Fruit fly (Drosophila melanogaster) whole organism, prepupa: Measurements from ENCODE around the gene wek.

Source experiments
- CG10631 ChIP-seq: fragments of 200-800 bp; sonication (Bioruptor generic); optimal IDR thresholded peaks from 2 replicates; lab custom pipeline; 2016; ENCODE audit warnings: missing biosample characterization, missing genetic modification characterization
- CG11294 ChIP-seq: fragments of 200-800 bp; sonication (Bioruptor generic); IDR thresholded peaks from 2 replicates; pipeline ENCODE4 v1.3.6; 2022; ENCODE audit warnings: missing biosample characterization, missing genetic modification characterization
- CG15336 ChIP-seq: fragments of 200-800 bp; sonication (Bioruptor generic); IDR thresholded peaks from 2 replicates; pipeline ENCODE4 v1.3.6; 2022; ENCODE audit warnings: missing biosample characterization, missing genetic modification characterization
- CG1621 ChIP-seq: fragments of 200-800 bp; sonication (Bioruptor generic); optimal IDR thresholded peaks from 3 replicates; lab custom pipeline; 2018; ENCODE audit warnings: missing biosample characterization, mild to moderate bottlenecking, missing genetic modification characterization
- CG16779 ChIP-seq: fragments of 200-800 bp; sonication (Bioruptor generic); optimal IDR thresholded peaks from 3 replicates; lab custom pipeline; 2017; ENCODE audit warnings: missing biosample characterization, mild to moderate bottlenecking, missing genetic modification characterization
- CG31627 ChIP-seq: fragments of 200-800 bp; sonication (Bioruptor generic); optimal IDR thresholded peaks from 3 replicates; lab custom pipeline; 2016; ENCODE audit warnings: missing biosample characterization, missing genetic modification characterization
- CG32006 ChIP-seq: fragments of 200-800 bp; sonication (Bioruptor generic); optimal IDR thresholded peaks from 3 replicates; lab custom pipeline; 2017; ENCODE audit warnings: missing biosample characterization, mild to moderate bottlenecking, missing genetic modification characterization
- CG34406 ChIP-seq: fragments of 200-800 bp; sonication (Bioruptor generic); optimal IDR thresholded peaks from 3 replicates; lab custom pipeline; 2016; ENCODE audit warnings: missing biosample characterization, missing genetic modification characterization
- CG4318 ChIP-seq: fragments of 200-800 bp; sonication (Bioruptor generic); optimal IDR thresholded peaks from 3 replicates; lab custom pipeline; 2017; ENCODE audit warnings: missing biosample characterization, mild to moderate bottlenecking, missing genetic modification characterization
- CG6163 ChIP-seq: fragments of 200-800 bp; sonication (Bioruptor generic); IDR thresholded peaks from 3 replicates; pipeline ENCODE4 v1.3.6; 2022; ENCODE audit warnings: missing biosample characterization, missing genetic modification characterization
- CG6276 ChIP-seq: fragments of 200-800 bp; sonication (Bioruptor generic); optimal IDR thresholded peaks from 2 replicates; lab custom pipeline; 2017; ENCODE audit warnings: missing biosample characterization, mild to moderate bottlenecking, missing genetic modification characterization
- CG6808 ChIP-seq: fragments of 200-800 bp; sonication (Bioruptor generic); optimal IDR thresholded peaks from 3 replicates; lab custom pipeline; 2017; ENCODE audit warnings: missing biosample characterization, missing genetic modification characterization, mild to moderate bottlenecking, moderate library complexity, missing genetic modification reagents
- CG6854 ChIP-seq: fragments of 200-800 bp; sonication (Bioruptor generic); optimal IDR thresholded peaks from 2 replicates; lab custom pipeline; 2017; ENCODE audit warnings: missing biosample characterization, mild to moderate bottlenecking, missing genetic modification characterization
- CG7368 ChIP-seq: fragments of 200-800 bp; sonication (Bioruptor generic); optimal IDR thresholded peaks from 3 replicates; lab custom pipeline; 2016; ENCODE audit warnings: missing biosample characterization, missing genetic modification characterization
- CG8319 ChIP-seq: fragments of 200-800 bp; sonication (Bioruptor generic); optimal IDR thresholded peaks from 3 replicates; lab custom pipeline; 2016; ENCODE audit warnings: missing biosample characterization, missing genetic modification characterization
- CG9139 ChIP-seq: fragments of 200-800 bp; sonication (Bioruptor generic); optimal IDR thresholded peaks from 3 replicates; lab custom pipeline; 2017; ENCODE audit warnings: missing biosample characterization, mild to moderate bottlenecking, missing genetic modification characterization
- Eip93F ChIP-seq: fragments of 200-800 bp; sonication (Bioruptor generic); optimal IDR thresholded peaks from 2 replicates; lab custom pipeline; 2016; ENCODE audit warnings: missing biosample characterization, mild to moderate bottlenecking, missing genetic modification characterization
- Ets21C ChIP-seq: fragments of 200-800 bp; sonication (Bioruptor generic); optimal IDR thresholded peaks from 3 replicates; lab custom pipeline; 2016; ENCODE audit warnings: missing biosample characterization, missing genetic modification characterization
- Ets96B ChIP-seq: fragments of 200-800 bp; optimal IDR thresholded peaks from 2 replicates; lab custom pipeline; 2019; ENCODE audit warnings: missing biosample characterization, mild to moderate bottlenecking, missing genetic modification characterization, moderate library complexity
- Hr4 ChIP-seq: fragments of 200-800 bp; sonication (Bioruptor generic); optimal IDR thresholded peaks from 3 replicates; lab custom pipeline; 2016; ENCODE audit warnings: missing biosample characterization, missing genetic modification characterization
- Lpt ChIP-seq: fragments of 200-800 bp; sonication (Bioruptor generic); optimal IDR thresholded peaks from 3 replicates; lab custom pipeline; 2016; ENCODE audit warnings: missing biosample characterization, missing genetic modification characterization
- Smox ChIP-seq: fragments of 200-800 bp; sonication (Bioruptor generic); optimal IDR thresholded peaks from 3 replicates; lab custom pipeline; 2016; ENCODE audit warnings: missing biosample characterization, missing genetic modification characterization
- Sox14 ChIP-seq: fragments of 200-800 bp; sonication (Bioruptor generic); optimal IDR thresholded peaks from 3 replicates; lab custom pipeline; 2016; ENCODE audit warnings: missing biosample characterization, missing genetic modification characterization
- Sox15 ChIP-seq: fragments of 200-800 bp; sonication (Bioruptor generic); optimal IDR thresholded peaks from 3 replicates; lab custom pipeline; 2016; ENCODE audit warnings: missing biosample characterization, missing genetic modification characterization
- achi ChIP-seq: fragments of 200-800 bp; sonication (Bioruptor generic); optimal IDR thresholded peaks from 3 replicates; lab custom pipeline; 2016; ENCODE audit warnings: missing biosample characterization, missing genetic modification characterization
- acj6 ChIP-seq: fragments of 200-800 bp; sonication (Bioruptor generic); optimal IDR thresholded peaks from 3 replicates; lab custom pipeline; 2016; ENCODE audit warnings: missing biosample characterization, missing genetic modification characterization
- cyc ChIP-seq: fragments of 200-800 bp; sonication (Bioruptor generic); optimal IDR thresholded peaks from 3 replicates; lab custom pipeline; 2016; ENCODE audit warnings: missing biosample characterization, missing genetic modification characterization
- dsx ChIP-seq: fragments of 200-800 bp; optimal IDR thresholded peaks from 3 replicates; lab custom pipeline; 2019; ENCODE audit warnings: missing biosample characterization, mild to moderate bottlenecking, missing genetic modification characterization, moderate library complexity; ENCODE audit not compliant: poor library complexity, severe bottlenecking
- eg ChIP-seq: fragments of 200-800 bp; sonication (Bioruptor generic); IDR thresholded peaks from 3 replicates; pipeline ENCODE4 v1.3.6; 2022; ENCODE audit warnings: missing biosample characterization, missing genetic modification characterization
- esn ChIP-seq: fragments of 200-800 bp; sonication (Bioruptor generic); optimal IDR thresholded peaks from 2 replicates; lab custom pipeline; 2016; ENCODE audit warnings: missing biosample characterization, mild to moderate bottlenecking, missing genetic modification characterization, moderate library complexity
- fd85E ChIP-seq: fragments of 200-800 bp; sonication (Bioruptor generic); optimal IDR thresholded peaks from 3 replicates; lab custom pipeline; 2016; ENCODE audit warnings: missing biosample characterization, missing genetic modification characterization
- fkh ChIP-seq: fragments of 200-800 bp; sonication (Bioruptor generic); optimal IDR thresholded peaks from 3 replicates; lab custom pipeline; 2017; ENCODE audit warnings: missing biosample characterization, mild to moderate bottlenecking, missing genetic modification characterization, moderate library complexity
- pdm3 ChIP-seq: fragments of 200-800 bp; sonication (Bioruptor generic); optimal IDR thresholded peaks from 3 replicates; lab custom pipeline; 2016; ENCODE audit warnings: missing biosample characterization, missing genetic modification characterization
- salr ChIP-seq, 2 experiments: fragments of 200-800 bp; sonication (Bioruptor generic); optimal IDR thresholded peaks; 3 replicates each; lab custom pipeline; 2016 to 2018; ENCODE audit warnings: missing biosample characterization in 2 of 2, missing genetic modification characterization in 2 of 2, mild to moderate bottlenecking in 1 of 2
- spab ChIP-seq: fragments of 200-800 bp; sonication (Bioruptor generic); optimal IDR thresholded peaks from 2 replicates; lab custom pipeline; 2017; ENCODE audit warnings: missing biosample characterization, mild to moderate bottlenecking, missing genetic modification characterization, missing genetic modification reagents
- ss ChIP-seq, 2 experiments: fragments of 200-800 bp; sonication (Bioruptor generic); optimal IDR thresholded peaks; 2 replicates in 1 of 2; 3 replicates in 1 of 2; lab custom pipeline; 2017 to 2018; ENCODE audit warnings: mild to moderate bottlenecking in 2 of 2, missing biosample characterization in 2 of 2, missing genetic modification characterization in 2 of 2, moderate library complexity in 1 of 2
- topi ChIP-seq: fragments of 200-800 bp; sonication (Bioruptor generic); optimal IDR thresholded peaks from 3 replicates; lab custom pipeline; 2016; ENCODE audit warnings: missing biosample characterization, missing genetic modification characterization
- vri ChIP-seq: fragments of 200-800 bp; sonication (Bioruptor generic); optimal IDR thresholded peaks from 3 replicates; lab custom pipeline; 2016; ENCODE audit warnings: missing biosample characterization, mild to moderate bottlenecking, missing genetic modification characterization

wek gene

DNA sequence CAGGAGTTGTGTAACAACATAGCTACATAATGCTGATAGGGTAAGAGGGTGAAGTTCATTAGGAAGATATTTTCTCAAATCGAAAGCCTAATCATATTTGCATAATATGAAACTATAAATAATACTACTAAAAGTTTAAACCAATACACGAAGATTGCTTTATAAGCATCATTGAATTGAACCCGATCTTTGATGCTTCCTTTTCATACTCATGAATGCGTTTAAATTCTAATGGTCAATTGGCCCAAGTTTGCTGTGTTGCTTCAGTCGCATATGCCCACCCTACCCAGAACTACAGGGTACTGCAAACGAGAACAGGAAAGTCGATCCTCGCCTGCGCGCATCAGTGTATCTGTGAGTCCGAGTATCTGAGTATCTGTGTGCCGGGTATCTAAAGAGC, 24.6 kb downstream of the wek start (continued):
- TF ChIP-seq CG6808 (GFP tag; lab: Kevin White, UChicago) = peak; percentile 19
- TF ChIP-seq CG16779 (tag; lab: Kevin White, UChicago) = peak; percentile 78
- TF ChIP-seq ss (GFP tag; optimal IDR thresholded peaks at IDR 0.05; lab: Kevin White, UChicago) = no peak
- peak; percentile 92 for TF ChIP-seq achi (GFP tag; lab: Kevin White, UChicago)
- no peak for TF ChIP-seq eg (GFP tag; lab: Robert Waterston, UW)
- TF ChIP-seq Smox (GFP tag; lab: Kevin White, UChicago) = peak; percentile 97
- peak; percentile 96 for TF ChIP-seq acj6
- TF ChIP-seq topi (GFP tag; lab: Kevin White, UChicago) = peak; percentile 45
- peak; percentile 96 for TF ChIP-seq Sox14 (GFP tag; lab: Kevin White, UChicago)
- peak; percentile 98 for TF ChIP-seq CG31627 (GFP tag; lab: Kevin White, UChicago)
- peak; percentile 48 for TF ChIP-seq cyc
- TF ChIP-seq CG32006 = peak; percentile 65
- peak; percentile 80 to 88 for TF ChIP-seq salr (GFP tag; optimal IDR thresholded peaks at IDR 0.05; lab: Kevin White, UChicago)
- peak; percentile 81 for TF ChIP-seq CG6163 (GFP tag; lab: Robert Waterston, UW)
- TF ChIP-seq CG9139 (GFP tag; lab: Kevin White, UChicago) = no peak
- peak; percentile 35 for TF ChIP-seq Hr4
- no peak for TF ChIP-seq fkh (GFP tag; lab: Kevin White, UChicago)
- peak; percentile 69 for TF ChIP-seq Lpt (GFP tag; lab: Kevin White, UChicago)
- peak; percentile 94 for TF ChIP-seq vri (GFP tag; lab: Kevin White, UChicago)
- peak; percentile 98 for TF ChIP-seq esn (GFP tag; lab: Kevin White, UChicago)
- TF ChIP-seq Eip93F = peak; percentile 59
- no peak for TF ChIP-seq fd85E
- peak; percentile 89 for TF ChIP-seq CG1621 (tag; lab: Kevin White, UChicago)
- TF ChIP-seq CG6276 (GFP tag; lab: Kevin White, UChicago) = no peak
- peak; percentile 54 for TF ChIP-seq CG6854
- TF ChIP-seq CG34406 (GFP tag; lab: Kevin White, UChicago) = peak; percentile 92
- TF ChIP-seq Ets21C = peak; percentile 96
- peak; percentile 48 for TF ChIP-seq CG7368 (GFP tag; lab: Kevin White, UChicago)
- TF ChIP-seq CG4318 (GFP tag; lab: Kevin White, UChicago) = peak; percentile 12
- peak; percentile 91 for TF ChIP-seq Sox15
- peak; percentile 95 for TF ChIP-seq CG10631 (GFP tag; lab: Kevin White, UChicago)
- TF ChIP-seq CG15336 (GFP tag; lab: Robert Waterston, UW) = no peak

dm6 chr2L:15742976-15743375, 25.2 kb downstream of the wek start:
- no peak for TF ChIP-seq pdm3 (GFP tag; lab: Kevin White, UChicago)
- no peak for TF ChIP-seq Hr4
- TF ChIP-seq CG32006 = no peak
- TF ChIP-seq CG11294 (GFP tag; lab: Robert Waterston, UW) = no peak
- no peak for TF ChIP-seq topi (GFP tag; lab: Kevin White, UChicago)
- TF ChIP-seq esn (GFP tag; lab: Kevin White, UChicago) = no peak
- no peak for TF ChIP-seq Ets96B (tag; lab: Kevin White, UChicago)
- TF ChIP-seq acj6 = no peak
- no peak for TF ChIP-seq Eip93F
- no peak for TF ChIP-seq achi (GFP tag; lab: Kevin White, UChicago)
- no peak for TF ChIP-seq CG8319 (GFP tag; lab: Kevin White, UChicago)
- TF ChIP-seq CG6276 (GFP tag; lab: Kevin White, UChicago) = no peak
- TF ChIP-seq CG1621 (tag; lab: Kevin White, UChicago) = no peak
- no peak for TF ChIP-seq spab (GFP tag; lab: Kevin White, UChicago)
- no peak for TF ChIP-seq Smox (GFP tag; lab: Kevin White, UChicago)
- TF ChIP-seq dsx (GFP tag; lab: Kevin White, UChicago) = no peak
- TF ChIP-seq CG34406 (GFP tag; lab: Kevin White, UChicago) = no peak
- no peak for TF ChIP-seq CG31627 (GFP tag; lab: Kevin White, UChicago)
- TF ChIP-seq, all 60 proteins: peak for 0
